Fruit fly (Drosophila melanogaster): ENCODE data around the gene CG15646.

CG15646 gene

DNA sequence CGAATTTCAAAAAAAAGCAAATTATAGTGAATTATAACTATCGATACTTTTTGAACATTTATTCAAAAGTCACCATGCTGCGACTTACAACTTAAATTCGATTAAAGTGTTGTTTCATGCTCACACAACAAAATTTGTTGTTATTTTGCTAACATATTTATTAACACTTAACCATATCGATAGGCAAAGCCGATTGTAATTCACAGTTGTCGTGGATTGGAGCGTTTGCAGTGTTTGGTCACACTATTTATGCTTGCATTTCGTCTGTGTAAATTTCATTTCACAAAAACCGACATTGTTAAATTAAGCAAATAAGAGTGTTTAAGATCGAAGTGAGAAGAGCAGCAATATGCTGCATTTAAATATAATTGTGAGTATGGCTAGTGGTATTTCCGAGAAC, 41.6 kb upstream of the CG15646 start, which contains the start of gene HUWE1 (continued):
- peak; percentile 17 for TF ChIP-seq CG17912 (GFP tag; optimal IDR thresholded peaks at IDR 0.05)
- TF ChIP-seq croc (GFP tag; conservative IDR thresholded peaks at IDR 0.05): no peak
- peak; percentile 62 for TF ChIP-seq CG4617 (GFP tag; optimal IDR thresholded peaks at IDR 0.05; ENCODE audit: borderline replicate concordance)
- TF ChIP-seq pzg (GFP tag; optimal IDR thresholded peaks at IDR 0.05): peak; percentile 92
- no peak for TF ChIP-seq gcm (GFP tag; optimal IDR thresholded peaks at IDR 0.05)
- no peak for TF ChIP-seq CG18599 (GFP tag; optimal IDR thresholded peaks at IDR 0.05)
- no peak for TF ChIP-seq kah (GFP tag; optimal IDR thresholded peaks at IDR 0.05)
- no peak for TF ChIP-seq CG2202 (tag; optimal IDR thresholded peaks at IDR 0.05)
- peak; percentile 61; the same call in 1 of the 2 replicates for TF ChIP-seq ato (GFP tag; IDR thresholded peaks at IDR 0.05; ENCODE audit: partially characterized antibody)
- no peak for TF ChIP-seq Poxn (GFP tag; IDR thresholded peaks at IDR 0.05)
- no peak for TF ChIP-seq H2.0 (GFP tag; IDR thresholded peaks at IDR 0.05)
- TF ChIP-seq fd3F (GFP tag; optimal IDR thresholded peaks at IDR 0.05): no peak
- no peak for TF ChIP-seq Hr3 (GFP tag; optimal IDR thresholded peaks at IDR 0.05)
- no peak for TF ChIP-seq ac (GFP tag; optimal IDR thresholded peaks at IDR 0.05)
- no peak for TF ChIP-seq Sox100B (GFP tag; optimal IDR thresholded peaks at IDR 0.05)
- TF ChIP-seq Taf1 (GFP tag; IDR thresholded peaks at IDR 0.05): no peak
- no peak for TF ChIP-seq ems (GFP tag; optimal IDR thresholded peaks at IDR 0.05)
- no peak for TF ChIP-seq CG14667 (GFP tag; IDR thresholded peaks at IDR 0.05)
- TF ChIP-seq pnt (GFP tag; optimal IDR thresholded peaks at IDR 0.05): no peak
- TF ChIP-seq amos (GFP tag; IDR thresholded peaks at IDR 0.05; ENCODE audit: partially characterized antibody): peak; percentile 84
- TF ChIP-seq Hey (tag; optimal IDR thresholded peaks at IDR 0.05): no peak
- no peak for TF ChIP-seq otp (GFP tag; IDR thresholded peaks at IDR 0.05)
- TF ChIP-seq tup (GFP tag; optimal IDR thresholded peaks at IDR 0.05): no peak
- TF ChIP-seq Bdp1 (GFP tag; optimal IDR thresholded peaks at IDR 0.05): no peak
- TF ChIP-seq fd96Cb (tag; optimal IDR thresholded peaks at IDR 0.05): no peak
- no peak for TF ChIP-seq Hmx (GFP tag; optimal IDR thresholded peaks at IDR 0.05)
- TF ChIP-seq gsb (GFP tag; IDR thresholded peaks at IDR 0.05): no peak
- TF ChIP-seq prd (optimal IDR thresholded peaks at IDR 0.05): no peak
- TF ChIP-seq prd (GFP tag; IDR thresholded peaks at IDR 0.05): no peak
- TF ChIP-seq ewg (GFP tag; optimal IDR thresholded peaks at IDR 0.05): no peak
- TF ChIP-seq CG9932 (GFP tag; IDR thresholded peaks at IDR 0.05): peak; percentile 38; the same call in 1 of the 2 replicates
- no peak for TF ChIP-seq CG10147 (GFP tag; optimal IDR thresholded peaks at IDR 0.05)
- peak; percentile 19 for TF ChIP-seq grau (tag; optimal IDR thresholded peaks at IDR 0.05)
- peak; percentile 83 for TF ChIP-seq bbx (GFP tag; IDR thresholded peaks at IDR 0.05; ENCODE audit: partially characterized antibody)
- TF ChIP-seq CG2116 (GFP tag; optimal IDR thresholded peaks at IDR 0.05): peak; percentile 85
- no peak for TF ChIP-seq seq (GFP tag; IDR thresholded peaks at IDR 0.05)
- TF ChIP-seq CG13296 (GFP tag; optimal IDR thresholded peaks at IDR 0.05): no peak
- no peak for TF ChIP-seq CG11695 (GFP tag; IDR thresholded peaks at IDR 0.05)
- no peak for TF ChIP-seq sc (optimal IDR thresholded peaks at IDR 0.05)
- TF ChIP-seq sc (GFP tag; optimal IDR thresholded peaks at IDR 0.05): no peak
- no peak for TF ChIP-seq HLH3B (GFP tag; IDR thresholded peaks at IDR 0.05)
- TF ChIP-seq Ets65A (GFP tag): no peak
- no peak for TF ChIP-seq shn (GFP tag; optimal IDR thresholded peaks at IDR 0.05)
- TF ChIP-seq Nf-YC (tag; optimal IDR thresholded peaks at IDR 0.05): no peak
- TF ChIP-seq cad (GFP tag; optimal IDR thresholded peaks at IDR 0.05): no peak
- TF ChIP-seq CG17385 (GFP tag; optimal IDR thresholded peaks at IDR 0.05): no peak
- peak; percentile 5 for TF ChIP-seq CG33557 (GFP tag; optimal IDR thresholded peaks at IDR 0.05)
- TF ChIP-seq CG12071 (GFP tag; optimal IDR thresholded peaks at IDR 0.05): no peak
- TF ChIP-seq stwl (tag; optimal IDR thresholded peaks at IDR 0.05): peak; percentile 87
- TF ChIP-seq bowl (GFP tag; IDR thresholded peaks at IDR 0.05): no peak
- TF ChIP-seq CG1529 (GFP tag; optimal IDR thresholded peaks at IDR 0.05): no peak
- TF ChIP-seq CG31388 (GFP tag; optimal IDR thresholded peaks at IDR 0.05): no peak
- no peak for TF ChIP-seq kay (GFP tag; optimal IDR thresholded peaks at IDR 0.05)

Measured in whole organism, embryonic.